Worm (Caenorhabditis elegans) whole organism, L3 larva: Measurements from ENCODE around the gene her-1.
A peak's percentile ranks its signal among the peaks of the same experiment; 100 is the strongest.

Experiments
- aly-2 ChIP-seq: fragments of 150-350 bp; optimal IDR thresholded peaks from 2 replicates; lab custom pipeline; 2014; ENCODE audit warnings: missing biosample characterization, missing genetic modification characterization
- elt-3 ChIP-seq, 3 experiments: fragments of 150-350 bp in 1 of 3; sonication (generic microtip) in 2 of 3; optimal IDR thresholded peaks; 2 replicates in 2 of 3; 4 replicates in 1 of 3; lab custom pipeline; 2014 to 2017; ENCODE audit warnings: missing biosample characterization in 3 of 3, missing genetic modification characterization in 3 of 3
- fkh-10 ChIP-seq: sonication (generic microtip); optimal IDR thresholded peaks from 2 replicates; lab custom pipeline; 2017; ENCODE audit warnings: missing biosample characterization, missing genetic modification reagents, missing genetic modification characterization
- nhr-77 ChIP-seq: fragments of 150-350 bp; optimal IDR thresholded peaks from 2 replicates; lab custom pipeline; 2014; ENCODE audit warnings: missing biosample characterization, missing genetic modification characterization
- snpc-4 ChIP-seq: fragments of 150-350 bp; optimal IDR thresholded peaks from 2 replicates; lab custom pipeline; 2014; ENCODE audit warnings: missing biosample characterization, missing genetic modification characterization
- tbx-2 ChIP-seq: sonication (generic microtip); optimal IDR thresholded peaks from 2 replicates; lab custom pipeline; 2016; ENCODE audit warnings: mild to moderate bottlenecking, missing genetic modification characterization, missing compliant biosample characterization
- unc-62 ChIP-seq: fragments of 150-350 bp; sonication (generic microtip); optimal IDR thresholded peaks from 4 replicates; lab custom pipeline; 2014; ENCODE audit warnings: missing biosample characterization, missing genetic modification reagents, missing genetic modification characterization

DNA sequence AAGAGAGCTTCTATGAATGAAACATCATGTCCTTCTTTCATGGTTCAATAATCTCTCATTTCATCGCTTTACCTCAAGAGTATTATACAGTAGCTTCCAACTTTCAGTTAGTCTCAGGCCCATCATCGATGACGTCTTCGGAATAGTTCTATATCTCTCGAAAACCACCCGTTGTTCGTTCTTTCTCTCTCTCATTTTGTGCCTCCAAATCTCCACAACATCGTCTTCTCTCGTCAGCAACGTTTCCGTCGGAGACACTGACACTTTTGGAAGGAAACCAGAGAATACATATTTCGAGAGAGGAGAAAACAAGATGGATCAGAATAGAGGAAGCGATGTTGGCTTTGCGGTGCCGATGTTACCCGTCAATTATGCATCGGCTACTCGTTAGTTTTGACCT lies 35.0 kb downstream of the her-1 start:
- TF ChIP-seq aly-2 (tag; lab: Kevin White, UChicago), result no peak
- TF ChIP-seq unc-62 (GFP tag; lab: Kevin White, UChicago), result peak; percentile 8
- TF ChIP-seq elt-3 (tag; optimal IDR thresholded peaks at IDR 0.05; lab: Kevin White, UChicago), result no peak
- no peak for TF ChIP-seq fkh-10 (GFP tag; lab: Kevin White, UChicago)
- TF ChIP-seq tbx-2 (tag; lab: Kevin White, UChicago), result no peak
- no peak for TF ChIP-seq nhr-77 (tag; lab: Kevin White, UChicago)
- TF ChIP-seq snpc-4 (tag; lab: Kevin White, UChicago), result peak; percentile 3
